Worm (Caenorhabditis elegans) whole organism, young adult: ENCODE data around the gene best-20.

Source experiments
- B0035.1 ChIP-seq: sonication (generic microtip); optimal IDR thresholded peaks from 2 replicates; lab custom pipeline; 2016; ENCODE audit warnings: missing genetic modification characterization, mild to moderate bottlenecking, missing compliant biosample characterization, missing genotype, missing genetic modification reagents
- C17E4.6 ChIP-seq: fragments of 200-800 bp; sonication (Bioruptor generic); IDR thresholded peaks from 2 replicates; pipeline ENCODE4 v1.3.6; 2022; ENCODE audit warnings: missing genetic modification reagents, missing genetic modification characterization, missing compliant biosample characterization
- F52B5.7 ChIP-seq: sonication (generic microtip); optimal IDR thresholded peaks from 2 replicates; lab custom pipeline; 2016; ENCODE audit warnings: mild to moderate bottlenecking, missing genetic modification characterization, missing compliant biosample characterization
- F57A8.1 ChIP-seq: fragments of 200-800 bp; sonication (Bioruptor generic); optimal IDR thresholded peaks from 2 replicates; lab custom pipeline; 2018; ENCODE audit warnings: mild to moderate bottlenecking, missing genetic modification characterization, moderate library complexity, missing compliant biosample characterization
- K11D2.4 ChIP-seq: fragments of 200-800 bp; sonication (Bioruptor generic); IDR thresholded peaks from 2 replicates; pipeline ENCODE4 v1.3.6; 2022; ENCODE audit warnings: missing genetic modification reagents, missing genetic modification characterization, missing compliant biosample characterization
- K12H6.12 ChIP-seq: fragments of 200-800 bp; sonication (Bioruptor generic); optimal IDR thresholded peaks from 2 replicates; lab custom pipeline; 2018; ENCODE audit warnings: mild to moderate bottlenecking, missing genetic modification characterization, missing compliant biosample characterization
- Y53F4B.3 ChIP-seq: fragments of 200-800 bp; sonication (Bioruptor generic); IDR thresholded peaks from 2 replicates; pipeline ENCODE4 v1.3.6; 2022; ENCODE audit warnings: missing genetic modification reagents, missing genetic modification characterization, missing compliant biosample characterization
- Y53G8AR.9 ChIP-seq: fragments of 200-800 bp; sonication (Bioruptor generic); conservative IDR thresholded peaks from 2 replicates; pipeline ENCODE4 v1.3.6; 2022; ENCODE audit warnings: missing genetic modification reagents, missing genetic modification characterization, missing compliant biosample characterization
- Y79H2A.3 ChIP-seq: fragments of 200-800 bp; sonication (Bioruptor generic); conservative IDR thresholded peaks from 2 replicates; pipeline ENCODE4 v1.3.6; 2022; ENCODE audit warnings: missing genetic modification reagents, missing genetic modification characterization, missing compliant biosample characterization
- Y95B8A.8 ChIP-seq: fragments of 200-800 bp; sonication (Bioruptor generic); IDR thresholded peaks from 2 replicates; pipeline ENCODE4 v1.3.6; 2022; ENCODE audit warnings: missing genetic modification reagents, missing genetic modification characterization, missing compliant biosample characterization
- ZK185.1 ChIP-seq: sonication (generic microtip); optimal IDR thresholded peaks from 2 replicates; lab custom pipeline; 2016; ENCODE audit warnings: mild to moderate bottlenecking, missing genetic modification characterization, missing compliant biosample characterization; ENCODE audit not compliant: poor library complexity, severe bottlenecking
- ama-1 ChIP-seq, 3 experiments: fragments of 150-350 bp in 1 of 3; sonication (generic microtip) in 2 of 3; optimal IDR thresholded peaks; 2 replicates each; lab custom pipeline; 2014 to 2018; ENCODE audit warnings: missing biosample characterization in 2 of 3, missing genetic modification characterization in 2 of 3, missing genetic modification reagents in 2 of 3
- atf-7 ChIP-seq: sonication (generic microtip); optimal IDR thresholded peaks from 2 replicates; lab custom pipeline; 2017; ENCODE audit warnings: mild to moderate bottlenecking, missing genetic modification characterization, missing compliant biosample characterization
- athp-1 ChIP-seq: sonication (generic microtip); optimal IDR thresholded peaks from 2 replicates; lab custom pipeline; 2017; ENCODE audit warnings: mild to moderate bottlenecking, missing genetic modification characterization, missing compliant biosample characterization
- attf-3 ChIP-seq: fragments of 200-800 bp; sonication (Bioruptor generic); conservative IDR thresholded peaks from 2 replicates; pipeline ENCODE4 v1.3.6; 2022; ENCODE audit warnings: missing genetic modification reagents, missing genetic modification characterization, missing compliant biosample characterization
- bed-2 ChIP-seq: fragments of 200-800 bp; sonication (Bioruptor generic); IDR thresholded peaks from 2 replicates; pipeline ENCODE4 v1.3.6; 2022; ENCODE audit warnings: missing genetic modification reagents, missing genetic modification characterization, missing compliant biosample characterization
- cebp-2 ChIP-seq: fragments of 200-800 bp; sonication (Bioruptor generic); IDR thresholded peaks from 2 replicates; pipeline ENCODE4 v1.3.6; 2022; ENCODE audit warnings: missing genetic modification characterization, missing compliant biosample characterization
- ceh-100 ChIP-seq: fragments of 200-800 bp; sonication (Bioruptor generic); IDR thresholded peaks from 2 replicates; pipeline ENCODE4 v1.3.6; 2022; ENCODE audit warnings: missing genetic modification reagents, missing genetic modification characterization, missing compliant biosample characterization
- ceh-58 ChIP-seq: fragments of 200-800 bp; sonication (Bioruptor generic); IDR thresholded peaks from 2 replicates; pipeline ENCODE4 v1.3.6; 2022; ENCODE audit warnings: missing genetic modification characterization, missing compliant biosample characterization
- chd-7 ChIP-seq: sonication (generic microtip); optimal IDR thresholded peaks from 2 replicates; lab custom pipeline; 2016; ENCODE audit warnings: mild to moderate bottlenecking, missing genetic modification characterization, moderate library complexity, missing compliant biosample characterization
- dox-1 ChIP-seq: fragments of 200-800 bp; sonication (Bioruptor generic); IDR thresholded peaks from 2 replicates; pipeline ENCODE4 v1.3.6; 2022; ENCODE audit warnings: missing genetic modification reagents, missing genetic modification characterization, missing compliant biosample characterization
- egl-44 ChIP-seq: fragments of 200-800 bp; sonication (Bioruptor generic); IDR thresholded peaks from 2 replicates; pipeline ENCODE4 v1.3.6; 2022; ENCODE audit warnings: missing genetic modification reagents, missing genetic modification characterization, missing compliant biosample characterization
- gei-17 ChIP-seq: fragments of 200-800 bp; sonication (Bioruptor generic); optimal IDR thresholded peaks from 2 replicates; lab custom pipeline; 2018; ENCODE audit warnings: mild to moderate bottlenecking, missing genetic modification characterization, missing compliant biosample characterization
- him-1 ChIP-seq: sonication (generic microtip); optimal IDR thresholded peaks from 2 replicates; lab custom pipeline; 2016; ENCODE audit warnings: missing genotype, missing genetic modification reagents, missing genetic modification characterization, missing compliant biosample characterization
- hmg-20 ChIP-seq: fragments of 200-800 bp; sonication (Bioruptor generic); IDR thresholded peaks from 2 replicates; pipeline ENCODE4 v1.3.6; 2022; ENCODE audit warnings: missing genetic modification reagents, missing genetic modification characterization, missing compliant biosample characterization
- hrde-1 ChIP-seq: sonication (generic microtip); optimal IDR thresholded peaks from 2 replicates; lab custom pipeline; 2016; ENCODE audit warnings: missing genetic modification characterization, mild to moderate bottlenecking, missing compliant biosample characterization, moderate library complexity, missing genotype, missing genetic modification reagents, borderline replicate concordance
- let-607 ChIP-seq, 2 experiments: fragments of 200-800 bp in 1 of 2; sonication (Bioruptor generic) in 1 of 2; sonication (generic microtip) in 1 of 2; optimal IDR thresholded peaks; 2 replicates each; lab custom pipeline; 2016 to 2018; ENCODE audit warnings: mild to moderate bottlenecking in 2 of 2, missing compliant biosample characterization in 2 of 2, missing genetic modification characterization in 2 of 2, moderate library complexity in 2 of 2, missing genotype in 1 of 2
- lin-26 ChIP-seq: fragments of 200-800 bp; sonication (Bioruptor generic); IDR thresholded peaks from 2 replicates; pipeline ENCODE4 v1.3.6; 2022; ENCODE audit warnings: missing genetic modification reagents, missing genetic modification characterization, missing compliant biosample characterization
- madf-3 ChIP-seq: fragments of 200-800 bp; sonication (Bioruptor generic); IDR thresholded peaks from 2 replicates; pipeline ENCODE4 v1.3.6; 2022; ENCODE audit warnings: missing genetic modification reagents, missing genetic modification characterization, missing compliant biosample characterization
- madf-8 ChIP-seq: fragments of 200-800 bp; sonication (Bioruptor generic); conservative IDR thresholded peaks from 2 replicates; pipeline ENCODE4 v1.3.6; 2022; ENCODE audit warnings: missing genetic modification reagents, missing genetic modification characterization, missing compliant biosample characterization
- mel-28 ChIP-seq: sonication (generic microtip); optimal IDR thresholded peaks from 2 replicates; lab custom pipeline; 2016; ENCODE audit warnings: borderline replicate concordance, mild to moderate bottlenecking, missing genetic modification characterization, missing compliant biosample characterization
- nfya-1 ChIP-seq: sonication (generic microtip); optimal IDR thresholded peaks from 2 replicates; lab custom pipeline; 2017; ENCODE audit warnings: antibody characterized with exemption, missing compliant biosample characterization, missing genetic modification characterization, borderline replicate concordance; ENCODE audit not compliant: insufficient read depth
- nfya-2 ChIP-seq: fragments of 200-800 bp; sonication (Bioruptor generic); IDR thresholded peaks from 2 replicates; pipeline ENCODE4 v1.3.6; 2022; ENCODE audit warnings: missing genetic modification reagents, missing genetic modification characterization, missing compliant biosample characterization
- nfyb-1 ChIP-seq: fragments of 200-800 bp; sonication (Bioruptor generic); IDR thresholded peaks from 2 replicates; pipeline ENCODE4 v1.3.6; 2022; ENCODE audit warnings: missing genetic modification reagents, missing genetic modification characterization, missing compliant biosample characterization
- pbrm-1 ChIP-seq: fragments of 200-800 bp; sonication (Bioruptor generic); IDR thresholded peaks from 2 replicates; pipeline ENCODE4 v1.3.6; 2022; ENCODE audit warnings: missing genetic modification reagents, missing genetic modification characterization, missing compliant biosample characterization
- pha-4 ChIP-seq: fragments of 150-350 bp; sonication (generic microtip); optimal IDR thresholded peaks from 2 replicates; lab custom pipeline; 2014; ENCODE audit warnings: missing biosample characterization, missing genetic modification reagents, missing genetic modification characterization
- rcor-1 ChIP-seq: fragments of 200-800 bp; sonication (Bioruptor generic); IDR thresholded peaks from 2 replicates; pipeline ENCODE4 v1.3.6; 2022; ENCODE audit warnings: missing genetic modification reagents, missing genetic modification characterization, missing compliant biosample characterization
- repo-1 ChIP-seq: sonication (generic microtip); optimal IDR thresholded peaks from 2 replicates; lab custom pipeline; 2017; ENCODE audit warnings: mild to moderate bottlenecking, missing genetic modification characterization, missing compliant biosample characterization
- sdz-38 ChIP-seq: sonication (generic microtip); optimal IDR thresholded peaks from 2 replicates; lab custom pipeline; 2016; ENCODE audit warnings: missing genotype, missing genetic modification characterization, missing compliant biosample characterization
- sea-2 ChIP-seq: fragments of 200-800 bp; sonication (Bioruptor generic); IDR thresholded peaks from 2 replicates; pipeline ENCODE4 v1.3.6; 2022; ENCODE audit warnings: missing genetic modification characterization, missing compliant biosample characterization
- somi-1 ChIP-seq: fragments of 200-800 bp; sonication (Bioruptor generic); optimal IDR thresholded peaks from 2 replicates; lab custom pipeline; 2018; ENCODE audit warnings: mild to moderate bottlenecking, missing genetic modification characterization, missing compliant biosample characterization
- sptf-2 ChIP-seq: fragments of 200-800 bp; sonication (Bioruptor generic); optimal IDR thresholded peaks from 2 replicates; lab custom pipeline; 2018; ENCODE audit warnings: mild to moderate bottlenecking, missing genetic modification characterization, missing compliant biosample characterization
- tbp1 ChIP-seq: fragments of 200-800 bp; sonication (Bioruptor generic); optimal IDR thresholded peaks from 2 replicates; lab custom pipeline; 2018; ENCODE audit warnings: mild to moderate bottlenecking, missing genetic modification characterization, missing compliant biosample characterization
- tlf-1 ChIP-seq: fragments of 200-800 bp; sonication (Bioruptor generic); optimal IDR thresholded peaks from 2 replicates; lab custom pipeline; 2018; ENCODE audit warnings: mild to moderate bottlenecking, missing genetic modification characterization, missing compliant biosample characterization
- zfh-2 ChIP-seq: fragments of 200-800 bp; sonication (Bioruptor generic); conservative IDR thresholded peaks from 2 replicates; pipeline ENCODE4 v1.3.6; 2022; ENCODE audit warnings: missing genetic modification reagents, missing genetic modification characterization, missing compliant biosample characterization
- zim-3 ChIP-seq: sonication (generic microtip); optimal IDR thresholded peaks from 2 replicates; lab custom pipeline; 2017; ENCODE audit warnings: mild to moderate bottlenecking, missing genetic modification characterization, moderate library complexity, missing compliant biosample characterization
- ztf-25 ChIP-seq: fragments of 200-800 bp; sonication (Bioruptor generic); IDR thresholded peaks from 2 replicates; pipeline ENCODE4 v1.3.6; 2022; ENCODE audit warnings: missing genetic modification reagents, missing genetic modification characterization, missing compliant biosample characterization
- ztf-3 ChIP-seq: fragments of 200-800 bp; sonication (Bioruptor generic); optimal IDR thresholded peaks from 2 replicates; lab custom pipeline; 2018; ENCODE audit warnings: mild to moderate bottlenecking, missing genetic modification characterization, missing compliant biosample characterization
- ztf-6 ChIP-seq: fragments of 200-800 bp; sonication (Bioruptor generic); IDR thresholded peaks from 2 replicates; pipeline ENCODE4 v1.3.6; 2022; ENCODE audit warnings: missing genetic modification reagents, missing genetic modification characterization, missing compliant biosample characterization

Gene best-20

ce11 chrIV:3725845-3726244 lies 30.2 kb upstream of the best-20 start, which contains the start of gene smgl-2 (continued):
- TF ChIP-seq him-1 (tag; lab: Kevin White, UChicago) (no peak), mel-28 (no peak), F57A8.1 (GFP tag; lab: Kevin White, UChicago) (no peak), tbp1 (GFP tag; lab: Kevin White, UChicago) (peak; percentile 40), nfya-2 (GFP tag; lab: Robert Waterston, UW) (no peak), madf-8 (GFP tag; lab: Robert Waterston, UW) (no peak), Y53G8AR.9 (GFP tag; lab: Robert Waterston, UW) (no peak), Y79H2A.3 (GFP tag; lab: Robert Waterston, UW) (no peak), pha-4 (tag; lab: Kevin White, UChicago) (no peak), athp-1 (tag; lab: Kevin White, UChicago) (peak; percentile 43), gei-17 (GFP tag; lab: Kevin White, UChicago) (no peak), nfya-1 (tag; lab: Kevin White, UChicago) (no peak), nfyb-1 (GFP tag; lab: Robert Waterston, UW) (no peak), atf-7 (tag; lab: Kevin White, UChicago) (no peak), pbrm-1 (GFP tag; lab: Robert Waterston, UW) (peak; percentile 68; the same call in 1 of the 2 replicates), bed-2 (no peak), ceh-100 (GFP tag; lab: Robert Waterston, UW) (no peak), Y53F4B.3 (GFP tag; lab: Robert Waterston, UW) (no peak), chd-7 (tag; lab: Kevin White, UChicago) (no peak), madf-3 (GFP tag; lab: Robert Waterston, UW) (no peak), hrde-1 (tag; lab: Kevin White, UChicago) (no peak), ztf-3 (GFP tag; lab: Kevin White, UChicago) (no peak), egl-44 (GFP tag; lab: Robert Waterston, UW) (no peak), ztf-6 (GFP tag; lab: Robert Waterston, UW) (no peak), let-607 (tag; optimal IDR thresholded peaks at IDR 0.05; lab: Kevin White, UChicago) (no peak), ztf-25 (GFP tag; lab: Robert Waterston, UW) (no peak), repo-1 (tag; lab: Kevin White, UChicago) (no peak), attf-3 (no peak), C17E4.6 (no peak), sdz-38 (tag; lab: Kevin White, UChicago) (no peak), dox-1 (GFP tag; lab: Robert Waterston, UW) (peak; percentile 37; the same call in 1 of the 2 replicates), zfh-2 (GFP tag; lab: Robert Waterston, UW) (no peak), zim-3 (no peak), K12H6.12 (tag; lab: Kevin White, UChicago) (no peak), tlf-1 (GFP tag; lab: Kevin White, UChicago) (no peak), ama-1 (optimal IDR thresholded peaks at IDR 0.05; lab: Kevin White, UChicago) (no peak), ama-1 (GFP tag; optimal IDR thresholded peaks at IDR 0.05; lab: Kevin White, UChicago) (no peak), cebp-2 (GFP tag; lab: Robert Waterston, UW) (no peak), rcor-1 (0 out of 2 replicates have a peak, but pooled peaks have one; percentile 28), somi-1 (GFP tag; lab: Kevin White, UChicago) (no peak), sea-2 (GFP tag; lab: Robert Waterston, UW) (no peak), hmg-20 (GFP tag; lab: Robert Waterston, UW) (no peak), B0035.1 (tag; lab: Kevin White, UChicago) (no peak), ceh-58 (GFP tag; lab: Robert Waterston, UW) (no peak), ZK185.1 (tag; lab: Kevin White, UChicago) (no peak), lin-26 (GFP tag; lab: Robert Waterston, UW) (no peak), F52B5.7 (tag; lab: Kevin White, UChicago) (no peak), sptf-2 (GFP tag; lab: Kevin White, UChicago) (no peak), K11D2.4 (GFP tag; lab: Robert Waterston, UW) (peak; percentile 52; the same call in 1 of the 2 replicates), Y95B8A.8 (GFP tag; lab: Robert Waterston, UW) (no peak)
